Fruit fly (Drosophila melanogaster) whole organism, adult: Measurements from ENCODE around the gene CG12974.

Source experiments
- CG11617 ChIP-seq: fragments of 200-800 bp; sonication (Bioruptor generic); optimal IDR thresholded peaks from 2 replicates; lab custom pipeline; 2017; ENCODE audit warnings: mild to moderate bottlenecking, missing biosample characterization, missing genetic modification reagents, missing genetic modification characterization
- CG12768 ChIP-seq: fragments of 200-800 bp; sonication (Bioruptor generic); optimal IDR thresholded peaks from 2 replicates; lab custom pipeline; 2017; ENCODE audit warnings: missing biosample characterization, missing genetic modification characterization, mild to moderate bottlenecking, moderate library complexity, missing genetic modification reagents
- CG33017 ChIP-seq: fragments of 200-800 bp; sonication (Bioruptor generic); optimal IDR thresholded peaks from 2 replicates; lab custom pipeline; 2018; ENCODE audit warnings: missing biosample characterization, mild to moderate bottlenecking, missing genetic modification characterization, moderate library complexity
- Clk ChIP-seq: fragments of 200-800 bp; sonication (Bioruptor generic); optimal IDR thresholded peaks from 2 replicates; lab custom pipeline; 2017; ENCODE audit warnings: missing biosample characterization, missing genetic modification characterization
- Crg-1 ChIP-seq: fragments of 200-800 bp; sonication (Bioruptor generic); optimal IDR thresholded peaks from 2 replicates; lab custom pipeline; 2016; ENCODE audit warnings: missing biosample characterization, missing genetic modification characterization
- Hr96 ChIP-seq: fragments of 200-800 bp; sonication (Bioruptor generic); optimal IDR thresholded peaks from 2 replicates; lab custom pipeline; 2016; ENCODE audit warnings: missing biosample characterization, missing genetic modification characterization
- kay ChIP-seq: fragments of 200-800 bp; sonication (Bioruptor generic); peaks from one replicate; lab custom pipeline; 2016; ENCODE audit warnings: missing biosample characterization, missing genetic modification characterization, borderline replicate concordance
- ovo ChIP-seq: fragments of 200-800 bp; sonication (Bioruptor generic); optimal IDR thresholded peaks from 2 replicates; lab custom pipeline; 2016; ENCODE audit warnings: missing biosample characterization, missing genetic modification characterization
- pad ChIP-seq: fragments of 200-800 bp; sonication (Bioruptor generic); optimal IDR thresholded peaks from 3 replicates; lab custom pipeline; 2017; ENCODE audit warnings: missing biosample characterization, missing genetic modification characterization, mild to moderate bottlenecking, moderate library complexity, missing genetic modification reagents
- tj ChIP-seq: fragments of 200-800 bp; sonication (Bioruptor generic); optimal IDR thresholded peaks from 3 replicates; lab custom pipeline; 2017; ENCODE audit warnings: missing biosample characterization, mild to moderate bottlenecking, missing genetic modification characterization, moderate library complexity
- toe ChIP-seq: fragments of 200-800 bp; sonication (Bioruptor generic); optimal IDR thresholded peaks from 2 replicates; lab custom pipeline; 2016; ENCODE audit warnings: missing biosample characterization, missing genetic modification characterization

- no peak for TF ChIP-seq CG11617 (GFP tag; lab: Kevin White, UChicago)
- TF ChIP-seq Hr96 (GFP tag; lab: Kevin White, UChicago), result no peak
- no peak for TF ChIP-seq Crg-1 (GFP tag; lab: Kevin White, UChicago)
- no peak for TF ChIP-seq pad (GFP tag; lab: Kevin White, UChicago)
- TF ChIP-seq CG33017, result no peak
- no peak for TF ChIP-seq ovo
- TF ChIP-seq Clk (GFP tag; lab: Kevin White, UChicago), result no peak
- no peak for TF ChIP-seq tj (GFP tag; lab: Kevin White, UChicago)
- no peak for TF ChIP-seq CG12768 (GFP tag; lab: Kevin White, UChicago)
- no peak for TF ChIP-seq kay
- no peak for TF ChIP-seq toe (GFP tag; lab: Kevin White, UChicago)
Measured at dm6 chr3L:21318474-21318873, 32.7 kb upstream of the CG12974 start, which contains the start of gene Rab26.
